Worm (Caenorhabditis elegans) whole organism, young adult: ENCODE results near the gene T10D4.6.

ENCODE experiments used
- B0019.2 ChIP-seq: fragments of 200-800 bp; sonication (Bioruptor generic); conservative IDR thresholded peaks from 2 replicates; pipeline ENCODE4 v1.3.6; 2022; ENCODE audit warnings: missing genetic modification reagents, missing genetic modification characterization, missing compliant biosample characterization
- C06A6.2 ChIP-seq: fragments of 200-800 bp; sonication (Bioruptor generic); conservative IDR thresholded peaks from 2 replicates; pipeline ENCODE4 v1.3.6; 2022; ENCODE audit warnings: missing genetic modification characterization, missing compliant biosample characterization
- C17E4.6 ChIP-seq: fragments of 200-800 bp; sonication (Bioruptor generic); IDR thresholded peaks from 2 replicates; pipeline ENCODE4 v1.3.6; 2022; ENCODE audit warnings: missing genetic modification reagents, missing genetic modification characterization, missing compliant biosample characterization
- D2030.7 ChIP-seq: fragments of 200-800 bp; sonication (Bioruptor generic); IDR thresholded peaks from 2 replicates; pipeline ENCODE4 v1.3.6; 2022; ENCODE audit warnings: missing genetic modification reagents, missing genetic modification characterization, missing compliant biosample characterization
- F10E7.11 ChIP-seq: sonication (generic microtip); optimal IDR thresholded peaks from 2 replicates; lab custom pipeline; 2017; ENCODE audit warnings: mild to moderate bottlenecking, missing genetic modification characterization, moderate library complexity, missing compliant biosample characterization
- F33H1.4 ChIP-seq: fragments of 200-800 bp; sonication (Bioruptor generic); IDR thresholded peaks from 2 replicates; pipeline ENCODE4 v1.3.6; 2022; ENCODE audit warnings: missing genetic modification reagents, missing genetic modification characterization, missing compliant biosample characterization
- F37B4.10 ChIP-seq: fragments of 200-800 bp; sonication (Bioruptor generic); IDR thresholded peaks from 2 replicates; pipeline ENCODE4 v1.3.6; 2022; ENCODE audit warnings: missing genetic modification characterization, missing compliant biosample characterization
- F55B11.4 ChIP-seq: sonication (generic microtip); optimal IDR thresholded peaks from 2 replicates; lab custom pipeline; 2016; ENCODE audit warnings: missing compliant biosample characterization, missing genetic modification characterization, borderline replicate concordance; ENCODE audit not compliant: insufficient read depth
- F57A8.1 ChIP-seq: fragments of 200-800 bp; sonication (Bioruptor generic); optimal IDR thresholded peaks from 2 replicates; lab custom pipeline; 2018; ENCODE audit warnings: mild to moderate bottlenecking, missing genetic modification characterization, moderate library complexity, missing compliant biosample characterization
- K12H6.12 ChIP-seq: fragments of 200-800 bp; sonication (Bioruptor generic); optimal IDR thresholded peaks from 2 replicates; lab custom pipeline; 2018; ENCODE audit warnings: mild to moderate bottlenecking, missing genetic modification characterization, missing compliant biosample characterization
- T07F8.4 ChIP-seq: sonication (generic microtip); optimal IDR thresholded peaks from 2 replicates; lab custom pipeline; 2016; ENCODE audit warnings: mild to moderate bottlenecking, missing genetic modification characterization, moderate library complexity, missing compliant biosample characterization
- ZK185.1 ChIP-seq: sonication (generic microtip); optimal IDR thresholded peaks from 2 replicates; lab custom pipeline; 2016; ENCODE audit warnings: mild to moderate bottlenecking, missing genetic modification characterization, missing compliant biosample characterization; ENCODE audit not compliant: poor library complexity, severe bottlenecking
- aptf-2 ChIP-seq: fragments of 200-800 bp; sonication (Bioruptor generic); conservative IDR thresholded peaks from 2 replicates; pipeline ENCODE4 v1.3.6; 2022; ENCODE audit warnings: missing genetic modification reagents, missing genetic modification characterization, missing compliant biosample characterization
- attf-3 ChIP-seq: fragments of 200-800 bp; sonication (Bioruptor generic); conservative IDR thresholded peaks from 2 replicates; pipeline ENCODE4 v1.3.6; 2022; ENCODE audit warnings: missing genetic modification reagents, missing genetic modification characterization, missing compliant biosample characterization
- cebp-1 ChIP-seq, 2 experiments: fragments of 200-800 bp in 1 of 2; sonication (Bioruptor generic) in 1 of 2; sonication (generic microtip) in 1 of 2; IDR thresholded peaks in 1 of 2; optimal IDR thresholded peaks in 1 of 2; 2 replicates each; pipeline versions ENCODE4 v1.3.6 to Lab custom; 2017 to 2022; ENCODE audit warnings: missing compliant biosample characterization in 2 of 2, missing genetic modification characterization in 2 of 2, mild to moderate bottlenecking in 1 of 2, missing genetic modification reagents in 1 of 2, moderate library complexity in 1 of 2
- ceh-100 ChIP-seq: fragments of 200-800 bp; sonication (Bioruptor generic); IDR thresholded peaks from 2 replicates; pipeline ENCODE4 v1.3.6; 2022; ENCODE audit warnings: missing genetic modification reagents, missing genetic modification characterization, missing compliant biosample characterization
- chd-7 ChIP-seq: sonication (generic microtip); optimal IDR thresholded peaks from 2 replicates; lab custom pipeline; 2016; ENCODE audit warnings: mild to moderate bottlenecking, missing genetic modification characterization, moderate library complexity, missing compliant biosample characterization
- dpl-1 ChIP-seq: fragments of 150-350 bp; optimal IDR thresholded peaks from 2 replicates; lab custom pipeline; 2014; ENCODE audit warnings: missing biosample characterization, missing genetic modification reagents, missing genetic modification characterization
- egrh-3 ChIP-seq: fragments of 200-800 bp; sonication (Bioruptor generic); IDR thresholded peaks from 2 replicates; pipeline ENCODE4 v1.3.6; 2022; ENCODE audit warnings: missing genetic modification reagents, missing genetic modification characterization, missing compliant biosample characterization
- hmg-1.2 ChIP-seq: fragments of 200-800 bp; sonication (Bioruptor generic); IDR thresholded peaks from 2 replicates; pipeline ENCODE4 v1.3.6; 2022; ENCODE audit warnings: missing genetic modification reagents, missing genetic modification characterization, missing compliant biosample characterization
- hrde-1 ChIP-seq: sonication (generic microtip); optimal IDR thresholded peaks from 2 replicates; lab custom pipeline; 2016; ENCODE audit warnings: missing genetic modification characterization, mild to moderate bottlenecking, missing compliant biosample characterization, moderate library complexity, missing genotype, missing genetic modification reagents, borderline replicate concordance
- let-526 ChIP-seq: fragments of 200-800 bp; sonication (Bioruptor generic); IDR thresholded peaks from 2 replicates; pipeline ENCODE4 v1.3.6; 2022; ENCODE audit warnings: missing genetic modification reagents, missing genetic modification characterization, missing compliant biosample characterization
- lin-35 ChIP-seq, 3 experiments: fragments of 150-350 bp in 2 of 3; sonication (generic microtip) in 1 of 3; optimal IDR thresholded peaks; 2 replicates each; lab custom pipeline; 2014 to 2018; ENCODE audit warnings: missing biosample characterization in 3 of 3, missing genetic modification characterization in 3 of 3, missing genetic modification reagents in 3 of 3
- lin-40 ChIP-seq: sonication (generic microtip); optimal IDR thresholded peaks from 2 replicates; lab custom pipeline; 2016; ENCODE audit warnings: missing genetic modification characterization, mild to moderate bottlenecking, missing compliant biosample characterization, missing genotype, missing genetic modification reagents
- lin-54 ChIP-seq: fragments of 200-800 bp; sonication (Bioruptor generic); optimal IDR thresholded peaks from 2 replicates; lab custom pipeline; 2018; ENCODE audit warnings: mild to moderate bottlenecking, missing genetic modification characterization, missing compliant biosample characterization
- madf-10 ChIP-seq: sonication (generic microtip); optimal IDR thresholded peaks from 2 replicates; lab custom pipeline; 2016; ENCODE audit warnings: mild to moderate bottlenecking, missing genetic modification characterization, missing compliant biosample characterization
- madf-3 ChIP-seq: fragments of 200-800 bp; sonication (Bioruptor generic); IDR thresholded peaks from 2 replicates; pipeline ENCODE4 v1.3.6; 2022; ENCODE audit warnings: missing genetic modification reagents, missing genetic modification characterization, missing compliant biosample characterization
- madf-6 ChIP-seq: fragments of 200-800 bp; sonication (Bioruptor generic); IDR thresholded peaks from 2 replicates; pipeline ENCODE4 v1.3.6; 2022; ENCODE audit warnings: missing genetic modification reagents, missing genetic modification characterization, missing compliant biosample characterization
- mes-4 ChIP-seq: sonication (generic microtip); optimal IDR thresholded peaks from 2 replicates; lab custom pipeline; 2016; ENCODE audit warnings: missing genotype, missing genetic modification characterization, missing compliant biosample characterization
- nhr-120 ChIP-seq: fragments of 200-800 bp; sonication (Bioruptor generic); IDR thresholded peaks from 2 replicates; pipeline ENCODE4 v1.3.6; 2022; ENCODE audit warnings: missing genetic modification characterization, missing compliant biosample characterization
- pbrm-1 ChIP-seq: fragments of 200-800 bp; sonication (Bioruptor generic); IDR thresholded peaks from 2 replicates; pipeline ENCODE4 v1.3.6; 2022; ENCODE audit warnings: missing genetic modification reagents, missing genetic modification characterization, missing compliant biosample characterization
- repo-1 ChIP-seq: sonication (generic microtip); optimal IDR thresholded peaks from 2 replicates; lab custom pipeline; 2017; ENCODE audit warnings: mild to moderate bottlenecking, missing genetic modification characterization, missing compliant biosample characterization
- sea-2 ChIP-seq: fragments of 200-800 bp; sonication (Bioruptor generic); IDR thresholded peaks from 2 replicates; pipeline ENCODE4 v1.3.6; 2022; ENCODE audit warnings: missing genetic modification characterization, missing compliant biosample characterization
- snpc-1.1 ChIP-seq: sonication (generic microtip); optimal IDR thresholded peaks from 2 replicates; lab custom pipeline; 2017; ENCODE audit warnings: missing genetic modification characterization, mild to moderate bottlenecking, missing compliant biosample characterization, antibody characterized with exemption, moderate library complexity, missing genotype, missing genetic modification reagents; ENCODE audit not compliant: insufficient read depth
- snpc-1.3 ChIP-seq: sonication (generic microtip); optimal IDR thresholded peaks from 2 replicates; lab custom pipeline; 2017; ENCODE audit warnings: missing genetic modification characterization, mild to moderate bottlenecking, missing compliant biosample characterization, antibody characterized with exemption, moderate library complexity, missing genotype, missing genetic modification reagents; ENCODE audit not compliant: insufficient read depth
- unc-130 ChIP-seq: sonication (generic microtip); optimal IDR thresholded peaks from 2 replicates; lab custom pipeline; 2016; ENCODE audit warnings: missing genetic modification reagents, missing genetic modification characterization, missing compliant biosample characterization
- unc-62 ChIP-seq: fragments of 150-350 bp; optimal IDR thresholded peaks from 2 replicates; lab custom pipeline; 2014; ENCODE audit warnings: missing biosample characterization, missing genetic modification reagents, missing genetic modification characterization
- zim-3 ChIP-seq: sonication (generic microtip); optimal IDR thresholded peaks from 2 replicates; lab custom pipeline; 2017; ENCODE audit warnings: mild to moderate bottlenecking, missing genetic modification characterization, moderate library complexity, missing compliant biosample characterization
- ztf-18 ChIP-seq: sonication (generic microtip); optimal IDR thresholded peaks from 2 replicates; lab custom pipeline; 2016; ENCODE audit warnings: missing genotype, mild to moderate bottlenecking, missing genetic modification characterization, missing compliant biosample characterization

The T10D4.6 gene

ce11 chrII:3117471-3117870 is 1.7 kb upstream of the T10D4.6 start, which contains the start of gene T10D4.7:
T10D4.7 (plus strand) TSS chrII:3117771.
- TF ChIP-seq madf-6 (no peak), ZK185.1 (tag; lab: Kevin White, UChicago) (no peak), dpl-1 (GFP tag; lab: Kevin White, UChicago) (no peak), snpc-1.3 (tag; lab: Kevin White, UChicago) (no peak), F55B11.4 (tag; lab: Kevin White, UChicago) (no peak), repo-1 (tag; lab: Kevin White, UChicago) (no peak), F10E7.11 (tag; lab: Kevin White, UChicago) (no peak), D2030.7 (GFP tag; lab: Robert Waterston, UW) (no peak), mes-4 (tag; lab: Kevin White, UChicago) (no peak), lin-35 (GFP tag; optimal IDR thresholded peaks at IDR 0.05; lab: Kevin White, UChicago) (no peak), sea-2 (GFP tag; lab: Robert Waterston, UW) (no peak)

ce11 chrII:3123206-3123605 is 4.1 kb downstream of the T10D4.6 start, which contains the start of gene srh-71:
srh-71 (plus strand) TSS chrII:3123506.
- no peak for TF ChIP-seq C06A6.2 (GFP tag; lab: Robert Waterston, UW)
- no peak for TF ChIP-seq pbrm-1
- no peak for TF ChIP-seq nhr-120 (GFP tag; lab: Robert Waterston, UW)
- no peak for TF ChIP-seq F55B11.4 (tag; lab: Kevin White, UChicago)
- TF ChIP-seq snpc-1.1 (tag; lab: Kevin White, UChicago): no peak
- no peak for TF ChIP-seq lin-54 (GFP tag; lab: Kevin White, UChicago)
- no peak for TF ChIP-seq cebp-1 (GFP tag; IDR thresholded peaks at IDR 0.05; lab: Robert Waterston, UW)
- no peak for TF ChIP-seq cebp-1 (tag; optimal IDR thresholded peaks at IDR 0.05; lab: Kevin White, UChicago)
- TF ChIP-seq let-526 (GFP tag; lab: Robert Waterston, UW): no peak
- no peak for TF ChIP-seq madf-10
- TF ChIP-seq aptf-2 (GFP tag; lab: Robert Waterston, UW): no peak
- no peak for TF ChIP-seq madf-3
- TF ChIP-seq F37B4.10 (GFP tag; lab: Robert Waterston, UW): no peak
- no peak for TF ChIP-seq attf-3 (GFP tag; lab: Robert Waterston, UW)
- no peak for TF ChIP-seq hrde-1 (tag; lab: Kevin White, UChicago)
- no peak for TF ChIP-seq C17E4.6 (GFP tag; lab: Robert Waterston, UW)
- no peak for TF ChIP-seq mes-4 (tag; lab: Kevin White, UChicago)
- TF ChIP-seq F57A8.1: no peak
- no peak for TF ChIP-seq unc-62 (GFP tag; lab: Kevin White, UChicago)
- no peak for TF ChIP-seq lin-40 (tag; lab: Kevin White, UChicago)
- TF ChIP-seq F33H1.4 (GFP tag; lab: Robert Waterston, UW): no peak

ce11 chrII:3126341-3126740 is 7.2 kb downstream of the T10D4.6 start, which contains the start of gene ins-19:
ins-19 (minus strand) TSS chrII:3126441.
- no peak for TF ChIP-seq F10E7.11 (tag; lab: Kevin White, UChicago)
- TF ChIP-seq ceh-100 (GFP tag; lab: Robert Waterston, UW): no peak
- TF ChIP-seq unc-130 (GFP tag; lab: Kevin White, UChicago): no peak
- no peak for TF ChIP-seq dpl-1 (GFP tag; lab: Kevin White, UChicago)
- TF ChIP-seq mes-4 (tag; lab: Kevin White, UChicago): no peak
- no peak for TF ChIP-seq T07F8.4 (tag; lab: Kevin White, UChicago)
- TF ChIP-seq F33H1.4 (GFP tag; lab: Robert Waterston, UW): no peak
- no peak for TF ChIP-seq B0019.2 (GFP tag; lab: Robert Waterston, UW)
- TF ChIP-seq egrh-3: no peak
- TF ChIP-seq ztf-18: no peak
- no peak for TF ChIP-seq hmg-1.2 (GFP tag; lab: Robert Waterston, UW)
- TF ChIP-seq chd-7 (tag; lab: Kevin White, UChicago): no peak
- TF ChIP-seq K12H6.12: no peak
- TF ChIP-seq zim-3: no peak
